Worm (Caenorhabditis elegans): Measurements from ENCODE around the gene cyp-35C1.

DNA sequence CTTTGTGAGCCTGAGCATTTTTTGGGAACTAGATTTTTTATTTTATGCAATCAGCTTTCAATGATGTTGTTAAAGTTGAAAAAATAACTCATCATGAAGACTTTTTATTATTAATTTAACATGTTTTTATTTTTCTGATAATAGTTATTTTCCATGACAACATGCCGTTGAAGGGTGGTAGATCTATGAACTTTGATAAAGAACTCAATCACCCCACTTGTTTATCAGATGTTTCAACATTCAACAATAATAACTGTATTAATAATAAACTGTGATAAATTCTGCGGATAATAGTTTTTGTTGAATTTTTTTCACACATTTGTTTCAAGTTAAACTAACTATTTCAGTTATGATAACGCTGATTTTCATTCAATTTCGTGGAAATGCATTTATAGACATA is 6.8 kb downstream of the cyp-35C1 start:
- TF ChIP-seq ctbp-1 (GFP tag; IDR thresholded peaks at IDR 0.05) = no peak
- no peak for TF ChIP-seq lir-3 (tag; optimal IDR thresholded peaks at IDR 0.05)
- no peak for TF ChIP-seq jun-1 (tag; optimal IDR thresholded peaks at IDR 0.05)
- TF ChIP-seq ama-1 (optimal IDR thresholded peaks at IDR 0.05) = no peak
- no peak for TF ChIP-seq lsy-2 (tag; optimal IDR thresholded peaks at IDR 0.05)

Measured in whole organism, L4 larva.